Worm (Caenorhabditis elegans): Measurements from ENCODE around the gene rol-6.

DNA sequence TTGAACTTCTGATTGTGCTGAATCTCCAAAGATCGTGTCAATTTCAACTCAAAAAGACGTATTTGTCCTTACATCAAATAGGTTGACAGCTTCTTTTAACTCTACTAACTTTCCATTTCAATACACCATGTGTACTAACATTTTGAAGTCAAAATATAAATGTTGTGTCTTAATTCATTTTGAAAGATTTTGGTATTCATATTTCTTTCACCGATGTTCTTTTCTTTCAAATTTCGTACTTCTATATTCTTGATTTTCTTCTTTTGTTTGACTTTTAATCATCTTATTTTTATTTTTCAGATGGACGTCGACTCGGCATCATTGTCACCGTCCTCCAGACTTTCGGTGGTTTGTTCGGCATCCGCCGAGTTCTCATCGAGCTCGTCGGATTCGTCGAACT, 18.8 kb downstream of the rol-6 start, which contains the start of gene atf-2:
- TF ChIP-seq attf-4 (tag; optimal IDR thresholded peaks at IDR 0.05) (no peak), snpc-1.2 (GFP tag; IDR thresholded peaks at IDR 0.05) (no peak), zag-1 (tag; optimal IDR thresholded peaks at IDR 0.05) (no peak), hif-1 (tag; optimal IDR thresholded peaks at IDR 0.05) (no peak), unc-62 (GFP tag; optimal IDR thresholded peaks at IDR 0.05 in 1 of 2) (no peak), unc-62 (tag; optimal IDR thresholded peaks at IDR 0.05) (no peak), zfp-2 (tag; optimal IDR thresholded peaks at IDR 0.05) (no peak), F26F4.8 (GFP tag; conservative IDR thresholded peaks at IDR 0.05) (no peak), lin-1 (GFP tag; IDR thresholded peaks at IDR 0.05) (no peak)

All from whole organism, L4 larva.